Worm (Caenorhabditis elegans) whole organism, L1 larva: Measurements from ENCODE around the gene wdfy-2.
A peak's percentile ranks its signal among the peaks of the same experiment; 100 is the strongest.

Experiments
- efl-1 ChIP-seq, 4 experiments: fragments of 150-350 bp; optimal IDR thresholded peaks in 3 of 4; peaks in 1 of 4; 1 replicate in 1 of 4; 2 replicates in 3 of 4; lab custom pipeline; 2014; ENCODE audit warnings: missing biosample characterization in 2 of 4, missing genetic modification characterization in 2 of 4, missing genetic modification reagents in 2 of 4
- efl-3 ChIP-seq: fragments of 200-800 bp; sonication (Bioruptor generic); optimal IDR thresholded peaks from 2 replicates; lab custom pipeline; 2018; ENCODE audit warnings: mild to moderate bottlenecking, missing genetic modification characterization, missing compliant biosample characterization
- elt-2 ChIP-seq: sonication (generic microtip); optimal IDR thresholded peaks from 2 replicates; lab custom pipeline; 2016; ENCODE audit warnings: missing genetic modification characterization, mild to moderate bottlenecking, inconsistent platforms, missing compliant biosample characterization, missing genetic modification reagents
- jun-1 ChIP-seq: fragments of 150-350 bp; optimal IDR thresholded peaks from 2 replicates; lab custom pipeline; 2014; ENCODE audit warnings: missing biosample characterization, missing genetic modification reagents, missing genetic modification characterization
- lin-13 ChIP-seq: fragments of 150-350 bp; optimal IDR thresholded peaks from 2 replicates; lab custom pipeline; 2014; ENCODE audit warnings: missing biosample characterization, missing genetic modification reagents, missing genetic modification characterization
- nhr-12 ChIP-seq: sonication (generic microtip); optimal IDR thresholded peaks from 2 replicates; lab custom pipeline; 2017; ENCODE audit warnings: missing biosample characterization, missing genetic modification characterization
- skn-1 ChIP-seq: fragments of 150-350 bp; optimal IDR thresholded peaks from 2 replicates; lab custom pipeline; 2014; ENCODE audit warnings: missing biosample characterization, missing genetic modification characterization

DNA sequence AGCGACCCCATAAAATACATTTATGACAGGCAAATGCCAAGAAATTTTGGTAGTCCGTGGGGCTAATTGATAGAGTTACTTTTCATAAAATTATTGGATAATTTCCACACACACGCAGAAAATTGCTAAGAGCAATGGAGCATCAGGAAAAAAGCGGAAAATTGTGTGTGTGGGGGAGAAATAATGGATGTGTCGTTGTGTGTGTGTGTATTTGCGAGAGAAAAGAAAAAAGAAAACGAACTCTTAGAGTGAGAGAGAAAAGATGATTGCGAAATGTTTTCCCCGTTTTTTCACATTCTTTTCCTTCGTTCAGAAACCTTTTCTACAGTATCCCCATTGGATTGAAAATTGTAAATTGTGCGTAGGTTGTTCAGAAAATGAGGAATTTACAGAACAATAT is 38.1 kb upstream of the wdfy-2 start:
- peak in 1 of 2 experiments; percentile 20 for TF ChIP-seq efl-1 (optimal IDR thresholded peaks at IDR 0.05; lab: Kevin White, UChicago)
- no peak for TF ChIP-seq efl-1 (GFP tag; optimal IDR thresholded peaks at IDR 0.05 in 1 of 2; lab: Kevin White, UChicago)
- peak; percentile 68 for TF ChIP-seq skn-1 (tag; lab: Kevin White, UChicago)
- TF ChIP-seq nhr-12 (tag; lab: Kevin White, UChicago) = no peak
- TF ChIP-seq efl-3 = no peak
- TF ChIP-seq lin-13 (GFP tag; lab: Kevin White, UChicago) = no peak
- TF ChIP-seq jun-1 (tag; lab: Kevin White, UChicago) = no peak
- TF ChIP-seq elt-2 (tag; lab: Kevin White, UChicago) = no peak
